Comparison of ENCODE assay signal across 1 fruit fly cellular context in genomic region chr3L:3851847-3852246, dm6.
TF ChIP-seq lines count a peak whose summit lies in the region.

No protein-coding gene starts in this region.

TF ChIP-seq in whole organism, embryonic, 481 proteins besides CTCF, POLR2A, EP300 and RAD21 (continued from another document and continues in another):
- TF ChIP-seq gce (GFP tag; IDR thresholded peaks at IDR 0.05; lab: Robert Waterston, UW) (no peak), zen2 (GFP tag; IDR thresholded peaks at IDR 0.05; lab: Robert Waterston, UW; ENCODE audit: partially characterized antibody) (no peak), Dad (GFP tag; optimal IDR thresholded peaks at IDR 0.05; lab: Kevin White, UChicago) (no peak), CG17802 (tag; optimal IDR thresholded peaks at IDR 0.05; lab: Kevin White, UChicago) (no peak), Side (GFP tag; optimal IDR thresholded peaks at IDR 0.05; lab: Kevin White, UChicago) (no peak), HLH54F (GFP tag; optimal IDR thresholded peaks at IDR 0.05; lab: Kevin White, UChicago) (no peak), fu2 (GFP tag; optimal IDR thresholded peaks at IDR 0.05; lab: Kevin White, UChicago) (no peak), usp (GFP tag; optimal IDR thresholded peaks at IDR 0.05; lab: Kevin White, UChicago) (no peak), bigmax (GFP tag; optimal IDR thresholded peaks at IDR 0.05; lab: Kevin White, UChicago) (no peak), CG6791 (GFP tag; IDR thresholded peaks at IDR 0.05; lab: Robert Waterston, UW; ENCODE audit: partially characterized antibody) (no peak), CG9817 (tag; optimal IDR thresholded peaks at IDR 0.05; lab: Kevin White, UChicago) (no peak), sd (tag; optimal IDR thresholded peaks at IDR 0.05; lab: Kevin White, UChicago) (no peak), vnd (GFP tag; IDR thresholded peaks at IDR 0.05; lab: Robert Waterston, UW; ENCODE audit: partially characterized antibody) (no peak), CG43689 (GFP tag; IDR thresholded peaks at IDR 0.05; lab: Robert Waterston, UW) (no peak), tap (tag; optimal IDR thresholded peaks at IDR 0.05; lab: Kevin White, UChicago) (no peak), pb (GFP tag; optimal IDR thresholded peaks at IDR 0.05; lab: Kevin White, UChicago) (no peak), CG34224 (GFP tag; IDR thresholded peaks at IDR 0.05; lab: Robert Waterston, UW; ENCODE audit: partially characterized antibody) (no peak), CG14710 (tag; optimal IDR thresholded peaks at IDR 0.05; lab: Kevin White, UChicago) (peak; percentile 40), dmrt11E (tag; optimal IDR thresholded peaks at IDR 0.05; lab: Kevin White, UChicago) (peak; percentile 62), CG18262 (tag; optimal IDR thresholded peaks at IDR 0.05; lab: Kevin White, UChicago) (peak; percentile 68), dati (GFP tag; IDR thresholded peaks at IDR 0.05; lab: Robert Waterston, UW) (no peak), cwo (GFP tag; optimal IDR thresholded peaks at IDR 0.05; lab: Kevin White, UChicago) (no peak), Usf (GFP tag; optimal IDR thresholded peaks at IDR 0.05; lab: Kevin White, UChicago) (no peak), Hr3 (GFP tag; optimal IDR thresholded peaks at IDR 0.05; lab: Kevin White, UChicago) (peak; percentile 22), ems (GFP tag; optimal IDR thresholded peaks at IDR 0.05; lab: Kevin White, UChicago) (no peak), Fer1 (GFP tag; optimal IDR thresholded peaks at IDR 0.05; lab: Kevin White, UChicago) (no peak), Oaz (GFP tag; IDR thresholded peaks at IDR 0.05; lab: Robert Waterston, UW) (no peak), esg (GFP tag; conservative IDR thresholded peaks at IDR 0.05; lab: Robert Waterston, UW) (no peak), CG6683 (GFP tag; optimal IDR thresholded peaks at IDR 0.05; lab: Kevin White, UChicago) (no peak), Pdp1 (GFP tag; optimal IDR thresholded peaks at IDR 0.05; lab: Kevin White, UChicago) (peak; percentile 31 to 34), Scr (GFP tag; IDR thresholded peaks at IDR 0.05; lab: Robert Waterston, UW; ENCODE audit: partially characterized antibody) (no peak), aop (GFP tag; IDR thresholded peaks at IDR 0.05; lab: Robert Waterston, UW) (no peak), hb (GFP tag; IDR thresholded peaks at IDR 0.05; lab: Robert Waterston, UW; ENCODE audit: partially characterized antibody) (no peak), dan (GFP tag; IDR thresholded peaks at IDR 0.05; lab: Robert Waterston, UW) (no peak), dm (GFP tag; optimal IDR thresholded peaks at IDR 0.05; lab: Kevin White, UChicago) (no peak), CG11504 (tag; optimal IDR thresholded peaks at IDR 0.05; lab: Kevin White, UChicago) (peak; percentile 45), CG18764 (GFP tag; optimal IDR thresholded peaks at IDR 0.05; lab: Kevin White, UChicago) (no peak), CG31441 (GFP tag; IDR thresholded peaks at IDR 0.05; lab: Robert Waterston, UW) (peak; percentile 52), CG3838 (GFP tag; optimal IDR thresholded peaks at IDR 0.05; lab: Kevin White, UChicago) (no peak), MTF-1 (GFP tag; optimal IDR thresholded peaks at IDR 0.05; lab: Kevin White, UChicago; ENCODE audit: borderline replicate concordance) (no peak), ac (GFP tag; optimal IDR thresholded peaks at IDR 0.05; lab: Kevin White, UChicago) (no peak), CG12104 (GFP tag; optimal IDR thresholded peaks at IDR 0.05; lab: Kevin White, UChicago) (no peak), Spps (tag; optimal IDR thresholded peaks at IDR 0.05; lab: Kevin White, UChicago) (no peak), lola (GFP tag; optimal IDR thresholded peaks at IDR 0.05; lab: Kevin White, UChicago) (peak in 1 of 3 experiments; percentile 59), zen (tag; optimal IDR thresholded peaks at IDR 0.05; lab: Kevin White, UChicago) (no peak), kay (GFP tag; optimal IDR thresholded peaks at IDR 0.05; lab: Kevin White, UChicago) (no peak), slou (GFP tag; optimal IDR thresholded peaks at IDR 0.05; lab: Kevin White, UChicago) (no peak), pita (GFP tag; optimal IDR thresholded peaks at IDR 0.05; lab: Kevin White, UChicago) (no peak), CG1529 (GFP tag; optimal IDR thresholded peaks at IDR 0.05; lab: Kevin White, UChicago) (peak; percentile 16), CG7786 (GFP tag; optimal IDR thresholded peaks at IDR 0.05; lab: Kevin White, UChicago) (no peak), CG2116 (GFP tag; optimal IDR thresholded peaks at IDR 0.05; lab: Kevin White, UChicago) (no peak), eyg (GFP tag; optimal IDR thresholded peaks at IDR 0.05; lab: Kevin White, UChicago) (no peak), mld (GFP tag; IDR thresholded peaks at IDR 0.05; lab: Robert Waterston, UW; ENCODE audit: partially characterized antibody) (no peak), CG17361 (GFP tag; IDR thresholded peaks at IDR 0.05; lab: Robert Waterston, UW) (peak; percentile 48; the same call in 1 of the 3 replicates), Max (GFP tag; optimal IDR thresholded peaks at IDR 0.05; lab: Kevin White, UChicago) (no peak), CG30431 (GFP tag; optimal IDR thresholded peaks at IDR 0.05; lab: Kevin White, UChicago) (peak; percentile 0), repo (GFP tag; optimal IDR thresholded peaks at IDR 0.05; lab: Kevin White, UChicago) (no peak), z (GFP tag; IDR thresholded peaks at IDR 0.05; lab: Robert Waterston, UW) (no peak), CG17912 (GFP tag; optimal IDR thresholded peaks at IDR 0.05; lab: Kevin White, UChicago) (no peak), Deaf1 (tag; optimal IDR thresholded peaks at IDR 0.05; lab: Kevin White, UChicago) (no peak), CG10431 (GFP tag; optimal IDR thresholded peaks at IDR 0.05; lab: Kevin White, UChicago) (no peak), slp2 (GFP tag; optimal IDR thresholded peaks at IDR 0.05; lab: Kevin White, UChicago) (no peak), CG8388 (GFP tag; optimal IDR thresholded peaks at IDR 0.05; lab: Kevin White, UChicago) (peak; percentile 25), zfh2 (GFP tag; optimal IDR thresholded peaks at IDR 0.05; lab: Kevin White, UChicago) (no peak), salm (tag; optimal IDR thresholded peaks at IDR 0.05; lab: Kevin White, UChicago) (no peak), toy (GFP tag; IDR thresholded peaks at IDR 0.05; lab: Robert Waterston, UW) (peak; percentile 42; the same call in 1 of the 2 replicates), CG14860 (GFP tag; IDR thresholded peaks at IDR 0.05; lab: Robert Waterston, UW; ENCODE audit: partially characterized antibody) (no peak), Chrac-16 (GFP tag; optimal IDR thresholded peaks at IDR 0.05; lab: Kevin White, UChicago) (peak; percentile 4), Hr39 (optimal IDR thresholded peaks at IDR 0.05; lab: Kevin White, UChicago) (no peak), CG10274 (GFP tag; optimal IDR thresholded peaks at IDR 0.05; lab: Kevin White, UChicago) (no peak), zfh1 (GFP tag; IDR thresholded peaks at IDR 0.05; lab: Robert Waterston, UW) (peak; percentile 60; the same call in 1 of the 3 replicates), Fer2 (tag; optimal IDR thresholded peaks at IDR 0.05; lab: Kevin White, UChicago) (no peak), CG15479 (GFP tag; optimal IDR thresholded peaks at IDR 0.05; lab: Kevin White, UChicago) (no peak), wdn (GFP tag; IDR thresholded peaks at IDR 0.05; lab: Robert Waterston, UW) (no peak), az2 (GFP tag; optimal IDR thresholded peaks at IDR 0.05; lab: Kevin White, UChicago) (peak; percentile 42), mam (GFP tag; optimal IDR thresholded peaks at IDR 0.05; lab: Kevin White, UChicago) (peak; percentile 22), lov (optimal IDR thresholded peaks at IDR 0.05; lab: Kevin White, UChicago) (no peak), lov (GFP tag; IDR thresholded peaks at IDR 0.05; lab: Robert Waterston, UW) (no peak), Dfd (GFP tag; optimal IDR thresholded peaks at IDR 0.05; lab: Kevin White, UChicago) (no peak), bbx (GFP tag; IDR thresholded peaks at IDR 0.05; lab: Robert Waterston, UW; ENCODE audit: partially characterized antibody) (no peak), Sox100B (GFP tag; optimal IDR thresholded peaks at IDR 0.05; lab: Kevin White, UChicago) (peak; percentile 7), CG32532 (GFP tag; IDR thresholded peaks at IDR 0.05; lab: Robert Waterston, UW) (peak; percentile 28; the same call in 1 of the 2 replicates), kni (GFP tag; optimal IDR thresholded peaks at IDR 0.05; lab: Kevin White, UChicago) (no peak), Xrp1 (GFP tag; IDR thresholded peaks at IDR 0.05; lab: Robert Waterston, UW) (peak; percentile 69; the same call in 1 of the 2 replicates), CG1647 (GFP tag; optimal IDR thresholded peaks at IDR 0.05; lab: Kevin White, UChicago) (peak; percentile 2), CG10321 (GFP tag; IDR thresholded peaks at IDR 0.05; lab: Robert Waterston, UW) (no peak), CG9876 (GFP tag; optimal IDR thresholded peaks at IDR 0.05; lab: Kevin White, UChicago) (no peak), onecut (GFP tag; IDR thresholded peaks at IDR 0.05; lab: Robert Waterston, UW) (no peak), ewg (GFP tag; optimal IDR thresholded peaks at IDR 0.05; lab: Kevin White, UChicago) (peak; percentile 31), Fer3 (tag; optimal IDR thresholded peaks at IDR 0.05; lab: Kevin White, UChicago) (no peak), unpg (GFP tag; optimal IDR thresholded peaks at IDR 0.05; lab: Kevin White, UChicago) (peak; percentile 51), tin (GFP tag; optimal IDR thresholded peaks at IDR 0.05; lab: Kevin White, UChicago) (peak; percentile 51), CG13424 (tag; optimal IDR thresholded peaks at IDR 0.05; lab: Kevin White, UChicago) (peak; percentile 23), fd96Cb (tag; optimal IDR thresholded peaks at IDR 0.05; lab: Kevin White, UChicago) (peak; percentile 32), wor (GFP tag; IDR thresholded peaks at IDR 0.05; lab: Robert Waterston, UW) (no peak), CG14050 (GFP tag; IDR thresholded peaks at IDR 0.05; lab: Robert Waterston, UW) (no peak), CG1024 (GFP tag; IDR thresholded peaks at IDR 0.05; lab: Robert Waterston, UW) (no peak), peb (GFP tag; IDR thresholded peaks at IDR 0.05; lab: Robert Waterston, UW) (no peak), CG18011 (GFP tag; optimal IDR thresholded peaks at IDR 0.05; lab: Kevin White, UChicago) (no peak), ro (GFP tag; IDR thresholded peaks at IDR 0.05; lab: Robert Waterston, UW) (no peak), da (GFP tag; optimal IDR thresholded peaks at IDR 0.05; lab: Kevin White, UChicago) (no peak), Six4 (GFP tag; optimal IDR thresholded peaks at IDR 0.05; lab: Kevin White, UChicago) (peak; percentile 44), BEAF-32 (GFP tag; optimal IDR thresholded peaks at IDR 0.05; lab: Kevin White, UChicago) (no peak), CG42726 (GFP tag; IDR thresholded peaks at IDR 0.05; lab: Robert Waterston, UW; ENCODE audit: partially characterized antibody) (no peak), Med (GFP tag; lab: Kevin White, UChicago) (peak; percentile 87), Neu2 (GFP tag; optimal IDR thresholded peaks at IDR 0.05; lab: Kevin White, UChicago; ENCODE audit: borderline replicate concordance) (no peak), Lim3 (GFP tag; IDR thresholded peaks at IDR 0.05; lab: Robert Waterston, UW) (no peak), ash1 (GFP tag; optimal IDR thresholded peaks at IDR 0.05; lab: Kevin White, UChicago) (no peak), ken (GFP tag; IDR thresholded peaks at IDR 0.05; lab: Robert Waterston, UW) (no peak), pho (GFP tag; optimal IDR thresholded peaks at IDR 0.05; lab: Kevin White, UChicago) (no peak), CG3065 (GFP tag; optimal IDR thresholded peaks at IDR 0.05; lab: Kevin White, UChicago) (no peak), CG11247 (GFP tag; IDR thresholded peaks at IDR 0.05; lab: Robert Waterston, UW) (0 out of 2 replicates have a peak, but pooled peaks have one; percentile 28), wek (GFP tag; optimal IDR thresholded peaks at IDR 0.05; lab: Kevin White, UChicago) (no peak), CG17612 (GFP tag; IDR thresholded peaks at IDR 0.05; lab: Robert Waterston, UW) (no peak), fru (optimal IDR thresholded peaks at IDR 0.05; lab: Kevin White, UChicago) (no peak), Ravus (GFP tag; IDR thresholded peaks at IDR 0.05; lab: Robert Waterston, UW) (no peak), CG1233 (GFP tag; optimal IDR thresholded peaks at IDR 0.05; lab: Kevin White, UChicago) (no peak), sob (GFP tag; IDR thresholded peaks at IDR 0.05; lab: Robert Waterston, UW) (no peak), lmd (GFP tag; IDR thresholded peaks at IDR 0.05; lab: Robert Waterston, UW) (no peak; the same call in 1 of the 2 replicates), gsb (GFP tag; IDR thresholded peaks at IDR 0.05; lab: Robert Waterston, UW) (no peak), caup (GFP tag; optimal IDR thresholded peaks at IDR 0.05; lab: Kevin White, UChicago; ENCODE audit: severe bottlenecking) (no peak), phol (tag; optimal IDR thresholded peaks at IDR 0.05; lab: Kevin White, UChicago) (peak; percentile 52), p53 (GFP tag; optimal IDR thresholded peaks at IDR 0.05; lab: Kevin White, UChicago) (peak; percentile 20), Blimp-1 (GFP tag; optimal IDR thresholded peaks at IDR 0.05; lab: Kevin White, UChicago) (peak; percentile 62), h (optimal IDR thresholded peaks at IDR 0.05; lab: Kevin White, UChicago) (no peak), nom (GFP tag; optimal IDR thresholded peaks at IDR 0.05; lab: Kevin White, UChicago) (no peak), chn (GFP tag; optimal IDR thresholded peaks at IDR 0.05; lab: Kevin White, UChicago) (no peak), emc (GFP tag; optimal IDR thresholded peaks at IDR 0.05; lab: Kevin White, UChicago) (no peak), MESR4 (GFP tag; optimal IDR thresholded peaks at IDR 0.05; lab: Kevin White, UChicago) (no peak), CG7357 (GFP tag; IDR thresholded peaks at IDR 0.05; lab: Robert Waterston, UW) (no peak), ham (GFP tag; IDR thresholded peaks at IDR 0.05; lab: Robert Waterston, UW) (no peak), CG11456 (GFP tag; IDR thresholded peaks at IDR 0.05; lab: Robert Waterston, UW) (no peak), bowl (GFP tag; IDR thresholded peaks at IDR 0.05; lab: Robert Waterston, UW) (no peak), CG4730 (GFP tag; IDR thresholded peaks at IDR 0.05; lab: Robert Waterston, UW) (no peak), Dp (GFP tag; optimal IDR thresholded peaks at IDR 0.05; lab: Kevin White, UChicago) (no peak), Hmx (GFP tag; optimal IDR thresholded peaks at IDR 0.05; lab: Kevin White, UChicago) (no peak), grn (GFP tag; optimal IDR thresholded peaks at IDR 0.05; lab: Kevin White, UChicago) (no peak)
